Fruit fly (Drosophila melanogaster) whole organism, embryonic: Measurements from ENCODE around the gene IntS6.

ENCODE experiments used
- Antp ChIP-seq: fragments of 200-800 bp; sonication (Bioruptor generic); optimal IDR thresholded peaks from 3 replicates; lab custom pipeline; 2016; ENCODE audit warnings: missing biosample characterization, missing genetic modification characterization
- B-H2 ChIP-seq: fragments of 200-800 bp; sonication (Bioruptor generic); optimal IDR thresholded peaks from 2 replicates; lab custom pipeline; 2018; ENCODE audit warnings: missing biosample characterization, mild to moderate bottlenecking, missing genetic modification characterization
- CG10979 ChIP-seq: fragments of 200-800 bp; sonication (Bioruptor generic); optimal IDR thresholded peaks from 2 replicates; lab custom pipeline; 2018; ENCODE audit warnings: missing biosample characterization, mild to moderate bottlenecking, missing genetic modification characterization, moderate library complexity
- CG11085 ChIP-seq: fragments of 200-800 bp; sonication (Bioruptor generic); IDR thresholded peaks from 2 replicates; pipeline ENCODE4 v1.3.6; 2022; ENCODE audit warnings: missing biosample characterization, missing genetic modification characterization
- CG11247 ChIP-seq: fragments of 200-800 bp; sonication (Bioruptor generic); IDR thresholded peaks from 2 replicates; pipeline ENCODE4 v1.3.6; 2022; ENCODE audit warnings: missing biosample characterization, missing genetic modification characterization
- CG12071 ChIP-seq: fragments of 200-800 bp; sonication (Bioruptor generic); optimal IDR thresholded peaks from 3 replicates; lab custom pipeline; 2018; ENCODE audit warnings: missing biosample characterization, mild to moderate bottlenecking, missing genetic modification characterization
- CG14441 ChIP-seq: fragments of 200-800 bp; sonication (Bioruptor generic); IDR thresholded peaks from 2 replicates; pipeline ENCODE4 v1.3.6; 2022; ENCODE audit warnings: missing biosample characterization, missing genetic modification characterization
- CG15514 ChIP-seq: fragments of 200-800 bp; sonication (Bioruptor generic); optimal IDR thresholded peaks from 3 replicates; lab custom pipeline; 2017; ENCODE audit warnings: missing biosample characterization, missing genetic modification characterization, mild to moderate bottlenecking, moderate library complexity, missing genetic modification reagents
- CG1603 ChIP-seq: fragments of 200-800 bp; sonication (Bioruptor generic); optimal IDR thresholded peaks from 2 replicates; lab custom pipeline; 2019; ENCODE audit warnings: missing biosample characterization, mild to moderate bottlenecking, missing genetic modification characterization, moderate library complexity
- CG17802 ChIP-seq: fragments of 200-800 bp; sonication (Bioruptor generic); optimal IDR thresholded peaks from 2 replicates; lab custom pipeline; 2018; ENCODE audit warnings: missing biosample characterization, mild to moderate bottlenecking, missing genetic modification characterization, moderate library complexity
- CG32532 ChIP-seq: fragments of 200-800 bp; sonication (Bioruptor generic); IDR thresholded peaks from 2 replicates; pipeline ENCODE4 v1.3.6; 2022; ENCODE audit warnings: missing biosample characterization, missing genetic modification characterization
- CG3995 ChIP-seq: fragments of 200-800 bp; sonication (Bioruptor generic); optimal IDR thresholded peaks from 3 replicates; lab custom pipeline; 2016; ENCODE audit warnings: missing biosample characterization, missing genetic modification characterization
- CG42726 ChIP-seq: fragments of 200-800 bp; sonication (Bioruptor generic); IDR thresholded peaks from 2 replicates; pipeline ENCODE4 v1.3.6; 2022; ENCODE audit warnings: missing biosample characterization, missing genetic modification characterization; ENCODE audit not compliant: partially characterized antibody
- CG4617 ChIP-seq: fragments of 200-800 bp; sonication (Bioruptor generic); optimal IDR thresholded peaks from 3 replicates; lab custom pipeline; 2016; ENCODE audit warnings: missing biosample characterization, missing genetic modification characterization, borderline replicate concordance
- CG6791 ChIP-seq: fragments of 200-800 bp; sonication (Bioruptor generic); IDR thresholded peaks from 3 replicates; pipeline ENCODE4 v1.3.6; 2022; ENCODE audit warnings: missing biosample characterization, missing genetic modification characterization; ENCODE audit not compliant: partially characterized antibody
- CG7987 ChIP-seq: fragments of 200-800 bp; sonication (Bioruptor generic); optimal IDR thresholded peaks from 2 replicates; lab custom pipeline; 2018; ENCODE audit warnings: missing biosample characterization, mild to moderate bottlenecking, missing genetic modification characterization, moderate library complexity
- CG8944 ChIP-seq: fragments of 200-800 bp; sonication (Bioruptor generic); optimal IDR thresholded peaks from 3 replicates; lab custom pipeline; 2016; ENCODE audit warnings: missing biosample characterization, missing genetic modification characterization
- CG9817 ChIP-seq: fragments of 200-800 bp; sonication (Bioruptor generic); optimal IDR thresholded peaks from 2 replicates; lab custom pipeline; 2018; ENCODE audit warnings: missing biosample characterization, mild to moderate bottlenecking, missing genetic modification characterization, moderate library complexity
- Camta ChIP-seq: fragments of 200-800 bp; sonication (Bioruptor generic); optimal IDR thresholded peaks from 2 replicates; lab custom pipeline; 2016; ENCODE audit warnings: missing biosample characterization, missing genetic modification characterization
- Chrac-16 ChIP-seq: fragments of 200-800 bp; sonication (Bioruptor generic); optimal IDR thresholded peaks from 3 replicates; lab custom pipeline; 2016; ENCODE audit warnings: missing biosample characterization, missing genetic modification characterization
- HLH4C ChIP-seq: fragments of 200-800 bp; sonication (Bioruptor generic); IDR thresholded peaks from 3 replicates; pipeline ENCODE4 v1.3.6; 2022; ENCODE audit warnings: missing biosample characterization, missing genetic modification characterization; ENCODE audit not compliant: partially characterized antibody
- Hmr ChIP-seq: fragments of 200-800 bp; sonication (Bioruptor generic); optimal IDR thresholded peaks from 3 replicates; lab custom pipeline; 2017; ENCODE audit warnings: mild to moderate bottlenecking, missing biosample characterization, missing genetic modification reagents, missing genetic modification characterization
- Lhr ChIP-seq: fragments of 200-800 bp; sonication (Bioruptor generic); optimal IDR thresholded peaks from 3 replicates; lab custom pipeline; 2017; ENCODE audit warnings: mild to moderate bottlenecking, missing biosample characterization, missing genetic modification reagents, missing genetic modification characterization
- Lpt ChIP-seq: fragments of >200 bp; optimal IDR thresholded peaks from 2 replicates; lab custom pipeline; 2018; ENCODE audit warnings: missing biosample characterization, missing genetic modification characterization
- Myb ChIP-seq: fragments of 200-800 bp; sonication (Bioruptor generic); optimal IDR thresholded peaks from 2 replicates; lab custom pipeline; 2016; ENCODE audit warnings: missing biosample characterization, missing genetic modification characterization
- Nf-YC ChIP-seq: fragments of 200-800 bp; optimal IDR thresholded peaks from 3 replicates; lab custom pipeline; 2019; ENCODE audit warnings: missing biosample characterization, mild to moderate bottlenecking, missing genetic modification characterization, moderate library complexity
- Oli ChIP-seq: fragments of 200-800 bp; sonication (Bioruptor generic); optimal IDR thresholded peaks from 2 replicates; lab custom pipeline; 2018; ENCODE audit warnings: missing biosample characterization, mild to moderate bottlenecking, missing genetic modification characterization, moderate library complexity
- PHDP ChIP-seq: fragments of 200-800 bp; sonication (Bioruptor generic); optimal IDR thresholded peaks from 3 replicates; lab custom pipeline; 2018; ENCODE audit warnings: missing biosample characterization, mild to moderate bottlenecking, missing genetic modification characterization, moderate library complexity
- Sox100B ChIP-seq: fragments of 200-800 bp; sonication (Bioruptor generic); optimal IDR thresholded peaks from 3 replicates; lab custom pipeline; 2018; ENCODE audit warnings: missing biosample characterization, mild to moderate bottlenecking, missing genetic modification characterization
- Taf1 ChIP-seq: fragments of 200-800 bp; sonication (Bioruptor generic); IDR thresholded peaks from 2 replicates; pipeline ENCODE4 v1.3.6; 2022; ENCODE audit warnings: missing biosample characterization, missing genetic modification characterization
- YL-1 ChIP-seq: fragments of 200-800 bp; sonication (Bioruptor generic); optimal IDR thresholded peaks from 3 replicates; lab custom pipeline; 2017; ENCODE audit warnings: missing biosample characterization, mild to moderate bottlenecking, missing genetic modification characterization
- bowl ChIP-seq: fragments of 200-800 bp; sonication (Bioruptor generic); IDR thresholded peaks from 2 replicates; pipeline ENCODE4 v1.3.6; 2022; ENCODE audit warnings: missing biosample characterization, missing genetic modification characterization
- cwo ChIP-seq: fragments of 200-800 bp; sonication (Bioruptor generic); optimal IDR thresholded peaks from 3 replicates; lab custom pipeline; 2017; ENCODE audit warnings: missing biosample characterization, missing genetic modification characterization, mild to moderate bottlenecking, moderate library complexity, missing genetic modification reagents
- dati ChIP-seq: fragments of 200-800 bp; sonication (Bioruptor generic); IDR thresholded peaks from 2 replicates; pipeline ENCODE4 v1.3.6; 2022; ENCODE audit warnings: missing biosample characterization, missing genetic modification characterization
- dpn ChIP-seq, 2 experiments: fragments of 200-800 bp; sonication (Bioruptor generic); optimal IDR thresholded peaks; 3 replicates each; lab custom pipeline; 2016; ENCODE audit warnings: missing biosample characterization in 2 of 2, missing genetic modification characterization in 2 of 2
- maf-S ChIP-seq: fragments of 200-800 bp; sonication (Bioruptor generic); optimal IDR thresholded peaks from 2 replicates; lab custom pipeline; 2016; ENCODE audit warnings: missing biosample characterization, missing genetic modification characterization
- mld ChIP-seq: fragments of 200-800 bp; sonication (Bioruptor generic); IDR thresholded peaks from 3 replicates; pipeline ENCODE4 v1.3.6; 2022; ENCODE audit warnings: missing biosample characterization, missing genetic modification characterization; ENCODE audit not compliant: partially characterized antibody
- nerfin-2 ChIP-seq: fragments of 200-800 bp; sonication (Bioruptor generic); IDR thresholded peaks from 2 replicates; pipeline ENCODE4 v1.3.6; 2022; ENCODE audit warnings: missing biosample characterization, missing genetic modification characterization; ENCODE audit not compliant: partially characterized antibody
- oc ChIP-seq: fragments of 200-800 bp; sonication (Bioruptor generic); optimal IDR thresholded peaks from 2 replicates; lab custom pipeline; 2018; ENCODE audit warnings: missing biosample characterization, mild to moderate bottlenecking, missing genetic modification characterization, moderate library complexity
- otp ChIP-seq: fragments of 200-800 bp; sonication (Bioruptor generic); IDR thresholded peaks from 3 replicates; pipeline ENCODE4, ENCODE4 v1.3.6; 2022; ENCODE audit warnings: missing biosample characterization, missing genetic modification characterization
- pzg ChIP-seq: fragments of 200-800 bp; sonication (Bioruptor generic); optimal IDR thresholded peaks from 3 replicates; lab custom pipeline; 2018; ENCODE audit warnings: missing biosample characterization, mild to moderate bottlenecking, missing genetic modification characterization, moderate library complexity
- rib ChIP-seq: fragments of 200-800 bp; sonication (Bioruptor generic); IDR thresholded peaks from 2 replicates; pipeline ENCODE4 v1.3.6; 2022; ENCODE audit warnings: missing biosample characterization, missing genetic modification characterization
- run ChIP-seq: fragments of 200-800 bp; sonication (Bioruptor generic); optimal IDR thresholded peaks from 3 replicates; lab custom pipeline; 2018; ENCODE audit warnings: missing biosample characterization, mild to moderate bottlenecking, missing genetic modification characterization
- sd ChIP-seq: fragments of 200-800 bp; sonication (Bioruptor generic); optimal IDR thresholded peaks from 3 replicates; lab custom pipeline; 2018; ENCODE audit warnings: missing biosample characterization, mild to moderate bottlenecking, missing genetic modification characterization, moderate library complexity
- shn ChIP-seq: fragments of 200-800 bp; sonication (Bioruptor generic); optimal IDR thresholded peaks from 3 replicates; lab custom pipeline; 2016; ENCODE audit warnings: missing biosample characterization, missing genetic modification characterization
- slbo ChIP-seq: fragments of 200-800 bp; sonication (Bioruptor generic); IDR thresholded peaks from 2 replicates; pipeline ENCODE4 v1.3.6; 2022; ENCODE audit warnings: missing biosample characterization, missing genetic modification characterization
- sr ChIP-seq: fragments of 200-800 bp; sonication (Bioruptor generic); IDR thresholded peaks from 3 replicates; pipeline ENCODE4 v1.3.6; 2022; ENCODE audit warnings: missing biosample characterization, missing genetic modification characterization
- tx ChIP-seq: fragments of 200-800 bp; sonication (Bioruptor generic); optimal IDR thresholded peaks from 2 replicates; lab custom pipeline; 2016; ENCODE audit warnings: missing biosample characterization, missing genetic modification characterization
- zen2 ChIP-seq: fragments of 200-800 bp; sonication (Bioruptor generic); IDR thresholded peaks from 3 replicates; pipeline ENCODE4 v1.3.6; 2022; ENCODE audit warnings: missing biosample characterization, missing genetic modification characterization; ENCODE audit not compliant: partially characterized antibody

The IntS6 gene

dm6 chrX:5737676-5738220, 9.3 kb downstream of the IntS6 start, which contains the start of gene Snx27 (continued):
- TF ChIP-seq nerfin-2 (GFP tag; lab: Robert Waterston, UW) (peak; percentile 98), Hmr (GFP tag; lab: Kevin White, UChicago) (peak; percentile 76), PHDP (tag; lab: Kevin White, UChicago) (peak; percentile 25), Sox100B (GFP tag; lab: Kevin White, UChicago) (no peak), CG1603 (tag; lab: Kevin White, UChicago) (peak; percentile 94), zen2 (peak; percentile 99), Nf-YC (tag; lab: Kevin White, UChicago) (peak; percentile 8), bowl (GFP tag; lab: Robert Waterston, UW) (no peak), CG14441 (GFP tag; lab: Robert Waterston, UW) (0 out of 2 replicates have a peak, but pooled peaks have one; percentile 27), CG8944 (peak; percentile 43), CG7987 (GFP tag; lab: Kevin White, UChicago) (peak; percentile 52), Taf1 (GFP tag; lab: Robert Waterston, UW) (0 out of 2 replicates have a peak, but pooled peaks have one; percentile 26), Lhr (GFP tag; lab: Kevin White, UChicago) (peak; percentile 83), Antp (GFP tag; lab: Kevin White, UChicago) (peak; percentile 64), CG10979 (tag; lab: Kevin White, UChicago) (peak; percentile 5), dati (no peak), slbo (GFP tag; lab: Robert Waterston, UW) (peak; percentile 80), CG4617 (GFP tag; lab: Kevin White, UChicago) (peak; percentile 45), sd (peak; percentile 18), CG11085 (GFP tag; lab: Robert Waterston, UW) (peak; percentile 54; the same call in 1 of the 2 replicates), maf-S (GFP tag; lab: Kevin White, UChicago) (peak; percentile 57), CG17802 (tag; lab: Kevin White, UChicago) (no peak), Chrac-16 (GFP tag; lab: Kevin White, UChicago) (peak; percentile 12), CG6791 (GFP tag; lab: Robert Waterston, UW) (peak; percentile 100), pzg (peak; percentile 99), sr (GFP tag; lab: Robert Waterston, UW) (0 out of 3 replicates have a peak, but pooled peaks have one; percentile 32), YL-1 (GFP tag; lab: Kevin White, UChicago) (peak; percentile 49), B-H2 (GFP tag; lab: Kevin White, UChicago) (peak; percentile 50), CG3995 (peak; percentile 38), cwo (GFP tag; lab: Kevin White, UChicago) (no peak), Myb (GFP tag; lab: Kevin White, UChicago) (peak; percentile 99), HLH4C (peak; percentile 99), CG12071 (GFP tag; lab: Kevin White, UChicago) (no peak), tx (GFP tag; lab: Kevin White, UChicago) (peak; percentile 6), CG11247 (GFP tag; lab: Robert Waterston, UW) (peak; percentile 59; the same call in 1 of the 2 replicates), CG42726 (GFP tag; lab: Robert Waterston, UW) (peak; percentile 100), CG9817 (tag; lab: Kevin White, UChicago) (peak; percentile 33), oc (peak; percentile 47), Camta (peak; percentile 6), CG32532 (peak; percentile 65), Lpt (no peak), shn (peak; percentile 37), mld (peak; percentile 99), dpn (GFP tag; optimal IDR thresholded peaks at IDR 0.05; lab: Kevin White, UChicago) (peak; percentile 32 to 68), Oli (tag; lab: Kevin White, UChicago) (no peak), run (no peak), rib (peak; percentile 59; the same call in 1 of the 2 replicates), otp (peak; percentile 9; the same call in 1 of the 3 replicates), CG15514 (peak; percentile 89)
